Worm (Caenorhabditis elegans) whole organism, late embryonic: ENCODE measurements around the gene mrps-18B.

Experiments
- C08G9.2 ChIP-seq: sonication (generic microtip); optimal IDR thresholded peaks from 2 replicates; lab custom pipeline; 2016; ENCODE audit warnings: mild to moderate bottlenecking, missing genetic modification characterization, moderate library complexity, missing compliant biosample characterization
- C38D4.7 ChIP-seq: fragments of 200-800 bp; sonication (Bioruptor generic); optimal IDR thresholded peaks from 2 replicates; lab custom pipeline; 2018; ENCODE audit warnings: mild to moderate bottlenecking, missing genetic modification characterization, moderate library complexity, missing compliant biosample characterization
- K02D7.2 ChIP-seq: sonication (generic microtip); optimal IDR thresholded peaks from 2 replicates; lab custom pipeline; 2017; ENCODE audit warnings: mild to moderate bottlenecking, missing genetic modification characterization, missing compliant biosample characterization
- K09A11.1 ChIP-seq: sonication (generic microtip); optimal IDR thresholded peaks from 2 replicates; lab custom pipeline; 2017; ENCODE audit warnings: antibody characterized with exemption, mild to moderate bottlenecking, missing genetic modification characterization, missing compliant biosample characterization; ENCODE audit not compliant: insufficient read depth
- T23F11.4 ChIP-seq: fragments of 200-800 bp; sonication (Bioruptor generic); optimal IDR thresholded peaks from 2 replicates; lab custom pipeline; 2018; ENCODE audit warnings: mild to moderate bottlenecking, missing genetic modification characterization, missing compliant biosample characterization
- ama-1 ChIP-seq: fragments of 150-350 bp; optimal IDR thresholded peaks from 2 replicates; lab custom pipeline; 2014
- ceh-18 ChIP-seq: sonication (generic microtip); optimal IDR thresholded peaks from 2 replicates; lab custom pipeline; 2016; ENCODE audit warnings: missing genetic modification characterization, missing compliant biosample characterization
- ceh-2 ChIP-seq: sonication (generic microtip); optimal IDR thresholded peaks from 2 replicates; lab custom pipeline; 2016; ENCODE audit warnings: missing genotype, missing genetic modification characterization, missing compliant biosample characterization
- ceh-24 ChIP-seq: sonication (generic microtip); optimal IDR thresholded peaks from 2 replicates; lab custom pipeline; 2016; ENCODE audit warnings: mild to moderate bottlenecking, missing genetic modification characterization, missing compliant biosample characterization
- ceh-31 ChIP-seq: sonication (generic microtip); optimal IDR thresholded peaks from 2 replicates; lab custom pipeline; 2016; ENCODE audit warnings: missing genetic modification characterization, missing compliant biosample characterization
- ceh-34 ChIP-seq: sonication (generic microtip); optimal IDR thresholded peaks from 2 replicates; lab custom pipeline; 2016; ENCODE audit warnings: mild to moderate bottlenecking, missing genetic modification characterization, missing compliant biosample characterization
- ceh-48 ChIP-seq: sonication (generic microtip); optimal IDR thresholded peaks from 2 replicates; lab custom pipeline; 2016; ENCODE audit warnings: missing genetic modification characterization, inconsistent platforms, missing compliant biosample characterization
- che-1 ChIP-seq: sonication (generic microtip); optimal IDR thresholded peaks from 2 replicates; lab custom pipeline; 2016; ENCODE audit warnings: mild to moderate bottlenecking, missing genetic modification characterization, missing compliant biosample characterization
- dmd-4 ChIP-seq: sonication (generic microtip); optimal IDR thresholded peaks from 2 replicates; lab custom pipeline; 2016; ENCODE audit warnings: borderline replicate concordance, missing genetic modification characterization, missing compliant biosample characterization
- dve-1 ChIP-seq: sonication (generic microtip); optimal IDR thresholded peaks from 2 replicates; lab custom pipeline; 2017; ENCODE audit warnings: antibody characterized with exemption, mild to moderate bottlenecking, missing genetic modification characterization, missing compliant biosample characterization
- ets-4 ChIP-seq: sonication (generic microtip); optimal IDR thresholded peaks from 2 replicates; lab custom pipeline; 2016; ENCODE audit warnings: missing genetic modification characterization, missing compliant biosample characterization
- eyg-1 ChIP-seq: sonication (generic microtip); optimal IDR thresholded peaks from 2 replicates; lab custom pipeline; 2016; ENCODE audit warnings: missing genotype, missing genetic modification characterization, missing compliant biosample characterization
- fkh-6 ChIP-seq: sonication (generic microtip); optimal IDR thresholded peaks from 2 replicates; lab custom pipeline; 2016; ENCODE audit warnings: missing genetic modification characterization, missing compliant biosample characterization
- gmeb-2 ChIP-seq: sonication (generic microtip); optimal IDR thresholded peaks from 2 replicates; lab custom pipeline; 2016; ENCODE audit warnings: missing genetic modification characterization, inconsistent platforms, missing compliant biosample characterization
- hlh-6 ChIP-seq: sonication (generic microtip); optimal IDR thresholded peaks from 2 replicates; lab custom pipeline; 2016; ENCODE audit warnings: missing genotype, missing genetic modification characterization, missing compliant biosample characterization
- lim-6 ChIP-seq: sonication (generic microtip); optimal IDR thresholded peaks from 2 replicates; lab custom pipeline; 2016; ENCODE audit warnings: missing genetic modification characterization, missing compliant biosample characterization
- nfya-1 ChIP-seq: sonication (generic microtip); optimal IDR thresholded peaks from 2 replicates; lab custom pipeline; 2017; ENCODE audit warnings: missing genetic modification characterization, mild to moderate bottlenecking, missing compliant biosample characterization, antibody characterized with exemption, moderate library complexity
- npax-4 ChIP-seq: sonication (generic microtip); optimal IDR thresholded peaks from 2 replicates; lab custom pipeline; 2016; ENCODE audit warnings: missing genetic modification characterization, missing compliant biosample characterization
- pha-2 ChIP-seq: sonication (generic microtip); optimal IDR thresholded peaks from 2 replicates; lab custom pipeline; 2017; ENCODE audit warnings: mild to moderate bottlenecking, missing genetic modification characterization, missing compliant biosample characterization
- pqm-1 ChIP-seq: sonication (generic microtip); optimal IDR thresholded peaks from 2 replicates; lab custom pipeline; 2016; ENCODE audit warnings: missing genetic modification characterization, missing compliant biosample characterization
- ref-2 ChIP-seq: sonication (generic microtip); optimal IDR thresholded peaks from 2 replicates; lab custom pipeline; 2016; ENCODE audit warnings: missing genetic modification characterization, missing compliant biosample characterization
- rnt-1 ChIP-seq: sonication (generic microtip); optimal IDR thresholded peaks from 2 replicates; lab custom pipeline; 2016; ENCODE audit warnings: missing genetic modification characterization, missing compliant biosample characterization
- sdc-2 ChIP-seq: sonication (generic microtip); optimal IDR thresholded peaks from 2 replicates; lab custom pipeline; 2016; ENCODE audit warnings: missing genotype, missing genetic modification characterization, missing compliant biosample characterization
- sox-4 ChIP-seq: sonication (generic microtip); optimal IDR thresholded peaks from 2 replicates; lab custom pipeline; 2017; ENCODE audit warnings: mild to moderate bottlenecking, missing genetic modification characterization, inconsistent platforms, missing compliant biosample characterization
- tbx-2 ChIP-seq: sonication (generic microtip); optimal IDR thresholded peaks from 2 replicates; lab custom pipeline; 2016; ENCODE audit warnings: missing genetic modification characterization, missing compliant biosample characterization
- ttx-3 ChIP-seq: sonication (generic microtip); optimal IDR thresholded peaks from 2 replicates; lab custom pipeline; 2016; ENCODE audit warnings: missing genetic modification reagents, missing genetic modification characterization, missing compliant biosample characterization
- unc-3 ChIP-seq, 2 experiments: fragments of 200-800 bp in 1 of 2; sonication (Bioruptor generic) in 1 of 2; sonication (generic microtip) in 1 of 2; conservative IDR thresholded peaks in 1 of 2; optimal IDR thresholded peaks in 1 of 2; 2 replicates each; pipeline versions ENCODE4 v1.3.6 to Lab custom; 2016 to 2022; ENCODE audit warnings: missing compliant biosample characterization in 2 of 2, missing genetic modification characterization in 2 of 2, missing genetic modification reagents in 1 of 2
- unc-42 ChIP-seq: sonication (generic microtip); optimal IDR thresholded peaks from 2 replicates; lab custom pipeline; 2016; ENCODE audit warnings: missing genotype, missing genetic modification characterization, missing compliant biosample characterization
- unc-55 ChIP-seq: sonication (generic microtip); optimal IDR thresholded peaks from 2 replicates; lab custom pipeline; 2017; ENCODE audit warnings: missing biosample characterization, missing genetic modification reagents, missing genetic modification characterization
- zip-5 ChIP-seq: sonication (generic microtip); optimal IDR thresholded peaks from 2 replicates; lab custom pipeline; 2016; ENCODE audit warnings: missing genetic modification characterization, missing compliant biosample characterization

mrps-18B gene

DNA sequence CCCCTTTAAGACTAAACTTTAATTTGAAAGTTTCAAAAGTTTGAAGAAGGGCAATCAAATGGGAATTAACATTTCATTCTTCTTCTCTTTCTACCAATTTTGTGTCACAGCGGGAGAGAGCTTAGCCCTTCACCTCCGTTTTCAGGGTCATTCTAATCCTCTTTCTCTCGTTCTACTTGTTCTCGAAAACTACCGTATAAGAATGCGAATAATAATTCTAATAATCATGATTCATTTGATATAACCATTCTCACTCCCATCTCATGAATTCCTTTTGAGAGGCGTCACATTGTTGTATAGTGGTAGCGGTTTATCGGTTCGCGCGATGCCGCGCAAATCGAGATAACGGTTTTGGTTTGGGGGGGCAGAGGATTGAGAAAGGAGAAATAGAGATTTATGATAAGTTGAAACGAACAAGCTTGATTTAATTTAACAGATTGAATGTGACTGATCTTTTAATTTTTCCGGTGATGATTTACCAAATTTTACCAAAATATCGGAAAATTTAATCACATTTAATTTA, 3.8 kb downstream of the mrps-18B start:
- peak; percentile 2 for TF ChIP-seq rnt-1
- no peak for TF ChIP-seq dve-1 (tag; lab: Kevin White, UChicago)
- peak; percentile 13 for TF ChIP-seq ref-2 (tag; lab: Kevin White, UChicago)
- TF ChIP-seq che-1 (tag; lab: Kevin White, UChicago) = no peak

DNA sequence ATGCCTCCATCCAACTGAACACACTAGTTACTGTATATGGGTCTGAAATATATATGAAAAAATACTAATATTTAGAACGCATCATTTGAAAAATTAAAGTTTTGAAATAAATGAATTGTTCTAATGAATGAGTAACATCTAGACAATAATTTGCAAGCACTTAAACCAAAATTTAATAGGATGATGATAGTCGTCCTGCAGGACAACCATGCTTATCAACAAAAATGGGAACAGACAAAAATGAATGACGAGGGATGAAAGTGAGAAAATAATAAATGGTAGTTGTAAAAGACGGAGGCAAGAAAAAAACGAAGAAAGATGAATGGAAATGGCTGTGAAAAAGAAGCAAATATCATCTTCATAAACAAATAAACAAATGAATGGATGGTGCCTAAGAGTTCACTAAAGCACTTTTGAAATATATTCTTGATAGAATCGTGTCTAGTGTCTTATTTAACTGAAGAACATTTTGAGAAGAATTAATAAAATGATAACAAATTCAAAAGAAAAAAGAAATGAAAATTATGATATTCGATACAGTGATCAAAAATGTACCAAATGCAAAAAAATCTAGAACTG, 5.8 kb downstream of the mrps-18B start, which contains the start of gene gldi-7:
gldi-7 (minus strand) TSS at position 42 of the 579 bp plus-strand sequence.
- TF ChIP-seq unc-3 (GFP tag; conservative IDR thresholded peaks at IDR 0.05; lab: Robert Waterston, UW) (no peak), unc-3 (tag; optimal IDR thresholded peaks at IDR 0.05; lab: Kevin White, UChicago) (no peak), dmd-4 (tag; lab: Kevin White, UChicago) (no peak), T23F11.4 (GFP tag; lab: Kevin White, UChicago) (no peak), K09A11.1 (tag; lab: Kevin White, UChicago) (no peak), nfya-1 (tag; lab: Kevin White, UChicago) (no peak), unc-55 (no peak)

- TF ChIP-seq ceh-48 (tag; lab: Kevin White, UChicago) = no peak
- no peak for TF ChIP-seq unc-55
- TF ChIP-seq hlh-6 (tag; lab: Kevin White, UChicago) = no peak
- no peak for TF ChIP-seq gmeb-2 (tag; lab: Kevin White, UChicago)
- peak; percentile 16 for TF ChIP-seq pha-2 (tag; lab: Kevin White, UChicago)
- no peak for TF ChIP-seq sdc-2
- TF ChIP-seq fkh-6 = no peak
- peak; percentile 8 for TF ChIP-seq ceh-31 (tag; lab: Kevin White, UChicago)
- no peak for TF ChIP-seq npax-4 (tag; lab: Kevin White, UChicago)
- no peak for TF ChIP-seq C38D4.7 (GFP tag; lab: Kevin White, UChicago)
- TF ChIP-seq tbx-2 (tag; lab: Kevin White, UChicago) = peak; percentile 48
- TF ChIP-seq dve-1 (tag; lab: Kevin White, UChicago) = no peak
- peak; percentile 65 for TF ChIP-seq ceh-34 (tag; lab: Kevin White, UChicago)
- TF ChIP-seq ama-1 (lab: Kevin White, UChicago) = no peak
- TF ChIP-seq nfya-1 (tag; lab: Kevin White, UChicago) = peak; percentile 51
- no peak for TF ChIP-seq ttx-3 (tag; lab: Kevin White, UChicago)
- no peak for TF ChIP-seq zip-5 (tag; lab: Kevin White, UChicago)
Observed at ce11 chrII:8532015-8532414, 6.5 kb downstream of the mrps-18B start.

- no peak for TF ChIP-seq K02D7.2 (tag; lab: Kevin White, UChicago)
- no peak for TF ChIP-seq C08G9.2 (tag; lab: Kevin White, UChicago)
- no peak for TF ChIP-seq ttx-3 (tag; lab: Kevin White, UChicago)
- TF ChIP-seq pha-2 (tag; lab: Kevin White, UChicago) = no peak
- no peak for TF ChIP-seq hlh-6 (tag; lab: Kevin White, UChicago)
- no peak for TF ChIP-seq sox-4 (tag; lab: Kevin White, UChicago)
- no peak for TF ChIP-seq ceh-18 (tag; lab: Kevin White, UChicago)
- TF ChIP-seq unc-42 = no peak
- no peak for TF ChIP-seq sdc-2
- TF ChIP-seq ets-4 (tag; lab: Kevin White, UChicago) = no peak
- no peak for TF ChIP-seq lim-6 (tag; lab: Kevin White, UChicago)
Observed at ce11 chrII:8536060-8536459, 10.6 kb downstream of the mrps-18B start, which contains the start of gene W01C9.2. W01C9.2 (plus strand) TSS chrII:8536360.

DNA sequence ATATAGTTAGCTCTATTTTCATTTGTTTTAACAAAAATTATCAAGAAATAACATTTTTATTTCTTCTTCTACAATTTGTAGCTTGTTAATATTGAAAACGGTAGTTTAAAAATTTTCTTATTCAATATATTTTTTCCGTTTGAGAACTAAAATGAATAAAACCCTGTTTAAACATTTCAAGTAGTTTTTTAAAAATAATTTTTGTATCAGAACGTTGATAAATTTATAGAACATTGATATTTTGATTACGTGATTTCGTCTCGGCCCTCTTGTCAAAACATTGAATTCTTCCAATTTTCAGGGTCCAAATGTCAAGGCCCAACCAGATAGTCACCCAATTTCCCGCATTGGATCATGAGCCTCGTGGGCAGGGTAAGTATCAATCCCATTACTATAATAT, 14.9 kb downstream of the mrps-18B start, which contains the start of gene pqn-73:
pqn-73 (plus strand) TSS at position 301 of the 400 bp plus-strand sequence.
- TF ChIP-seq ceh-2 (tag; lab: Kevin White, UChicago) = no peak
- no peak for TF ChIP-seq eyg-1
- no peak for TF ChIP-seq pqm-1 (tag; lab: Kevin White, UChicago)
- no peak for TF ChIP-seq T23F11.4 (GFP tag; lab: Kevin White, UChicago)
- no peak for TF ChIP-seq ceh-24
